Worm (Caenorhabditis elegans) whole organism, L3 larva: ENCODE results near the gene bus-17.

Source experiments
- ZK546.5 ChIP-seq: sonication (generic microtip); optimal IDR thresholded peaks from 2 replicates; lab custom pipeline; 2017; ENCODE audit warnings: missing biosample characterization, missing genetic modification characterization
- aly-2 ChIP-seq: fragments of 150-350 bp; optimal IDR thresholded peaks from 2 replicates; lab custom pipeline; 2014; ENCODE audit warnings: missing biosample characterization, missing genetic modification characterization
- ceh-16 ChIP-seq: sonication (generic microtip); optimal IDR thresholded peaks from 2 replicates; lab custom pipeline; 2017; ENCODE audit warnings: missing biosample characterization, missing genetic modification characterization
- ceh-82 ChIP-seq: fragments of 150-350 bp; optimal IDR thresholded peaks from 2 replicates; lab custom pipeline; 2014; ENCODE audit warnings: missing biosample characterization, missing genetic modification characterization
- ceh-9 ChIP-seq: sonication (generic microtip); optimal IDR thresholded peaks from 2 replicates; lab custom pipeline; 2018; ENCODE audit warnings: missing biosample characterization, missing genetic modification characterization
- egl-27 ChIP-seq: sonication (generic microtip); optimal IDR thresholded peaks from 4 replicates; lab custom pipeline; 2017; ENCODE audit warnings: missing biosample characterization, missing genetic modification reagents, missing genetic modification characterization
- egl-5 ChIP-seq: fragments of 150-350 bp; optimal IDR thresholded peaks from 2 replicates; lab custom pipeline; 2017; ENCODE audit warnings: missing biosample characterization, missing genetic modification reagents, missing genetic modification characterization, inconsistent platforms
- elt-1 ChIP-seq: fragments of 150-350 bp; optimal IDR thresholded peaks from 2 replicates; lab custom pipeline; 2014; ENCODE audit warnings: missing biosample characterization, missing genetic modification characterization
- elt-3 ChIP-seq, 3 experiments: fragments of 150-350 bp in 1 of 3; sonication (generic microtip) in 2 of 3; optimal IDR thresholded peaks; 2 replicates in 2 of 3; 4 replicates in 1 of 3; lab custom pipeline; 2014 to 2017; ENCODE audit warnings: missing biosample characterization in 3 of 3, missing genetic modification characterization in 3 of 3
- eor-1 ChIP-seq, 2 experiments: fragments of 150-350 bp; optimal IDR thresholded peaks; 2 replicates each; lab custom pipeline; 2014 to 2018; ENCODE audit warnings: missing biosample characterization in 2 of 2, missing genetic modification characterization in 2 of 2
- fkh-2 ChIP-seq: fragments of 150-350 bp; optimal IDR thresholded peaks from 2 replicates; lab custom pipeline; 2014; ENCODE audit warnings: missing biosample characterization, missing genetic modification reagents, missing genetic modification characterization
- fos-1 ChIP-seq: fragments of 150-350 bp; optimal IDR thresholded peaks from 2 replicates; lab custom pipeline; 2014; ENCODE audit warnings: missing biosample characterization, missing genetic modification characterization
- hmg-11 ChIP-seq: sonication (generic microtip); optimal IDR thresholded peaks from 2 replicates; lab custom pipeline; 2016; ENCODE audit warnings: missing genetic modification characterization, missing compliant biosample characterization
- jun-1 ChIP-seq: fragments of 150-350 bp; optimal IDR thresholded peaks from 2 replicates; lab custom pipeline; 2014; ENCODE audit warnings: missing biosample characterization, missing genetic modification reagents, missing genetic modification characterization
- lin-15B ChIP-seq: fragments of 150-350 bp; optimal IDR thresholded peaks from 2 replicates; lab custom pipeline; 2014; ENCODE audit warnings: missing biosample characterization, missing genetic modification characterization
- lin-39 ChIP-seq: fragments of 150-350 bp; optimal IDR thresholded peaks from 2 replicates; lab custom pipeline; 2018; ENCODE audit warnings: missing biosample characterization, missing genetic modification reagents, missing genetic modification characterization
- mdl-1 ChIP-seq: fragments of 150-350 bp; optimal IDR thresholded peaks from 2 replicates; lab custom pipeline; 2014; ENCODE audit warnings: missing biosample characterization, missing genetic modification characterization
- nfya-1 ChIP-seq: sonication (generic microtip); optimal IDR thresholded peaks from 2 replicates; lab custom pipeline; 2017; ENCODE audit warnings: missing genetic modification characterization, mild to moderate bottlenecking, missing compliant biosample characterization, antibody characterized with exemption, moderate library complexity; ENCODE audit not compliant: insufficient read depth
- nhr-23 ChIP-seq: fragments of 150-350 bp; optimal IDR thresholded peaks from 2 replicates; lab custom pipeline; 2014; ENCODE audit warnings: missing biosample characterization, missing genetic modification reagents, missing genetic modification characterization
- nhr-25 ChIP-seq: sonication (generic microtip); optimal IDR thresholded peaks from 2 replicates; lab custom pipeline; 2017; ENCODE audit warnings: missing biosample characterization, missing genetic modification characterization
- nhr-28 ChIP-seq: fragments of 150-350 bp; optimal IDR thresholded peaks from 2 replicates; lab custom pipeline; 2014; ENCODE audit warnings: missing biosample characterization, missing genetic modification characterization
- nhr-43 ChIP-seq: sonication (generic microtip); optimal IDR thresholded peaks from 2 replicates; lab custom pipeline; 2016; ENCODE audit warnings: mild to moderate bottlenecking, missing genetic modification characterization, missing compliant biosample characterization; ENCODE audit not compliant: poor library complexity, severe bottlenecking
- nhr-67 ChIP-seq: fragments of 150-350 bp; optimal IDR thresholded peaks from 2 replicates; lab custom pipeline; 2014; ENCODE audit warnings: missing biosample characterization, missing genetic modification characterization
- nhr-77 ChIP-seq: fragments of 150-350 bp; optimal IDR thresholded peaks from 2 replicates; lab custom pipeline; 2014; ENCODE audit warnings: missing biosample characterization, missing genetic modification characterization
- pha-4 ChIP-seq: fragments of 150-350 bp; optimal IDR thresholded peaks from 2 replicates; lab custom pipeline; 2014; ENCODE audit warnings: missing biosample characterization, missing genetic modification reagents, missing genetic modification characterization
- pqm-1 ChIP-seq: fragments of 150-350 bp; optimal IDR thresholded peaks from 2 replicates; lab custom pipeline; 2017; ENCODE audit warnings: missing biosample characterization, missing genetic modification characterization, inconsistent platforms
- sea-2 ChIP-seq: fragments of 150-350 bp; sonication (generic microtip); optimal IDR thresholded peaks from 4 replicates; lab custom pipeline; 2014; ENCODE audit warnings: missing biosample characterization, missing genetic modification reagents, missing genetic modification characterization
- snpc-4 ChIP-seq: fragments of 150-350 bp; optimal IDR thresholded peaks from 2 replicates; lab custom pipeline; 2014; ENCODE audit warnings: missing biosample characterization, missing genetic modification characterization
- unc-39 ChIP-seq: sonication (generic microtip); optimal IDR thresholded peaks from 4 replicates; lab custom pipeline; 2017; ENCODE audit warnings: missing biosample characterization, missing genetic modification characterization
- unc-62 ChIP-seq: fragments of 150-350 bp; sonication (generic microtip); optimal IDR thresholded peaks from 4 replicates; lab custom pipeline; 2014; ENCODE audit warnings: missing biosample characterization, missing genetic modification reagents, missing genetic modification characterization
- zag-1 ChIP-seq: fragments of 150-350 bp; optimal IDR thresholded peaks from 2 replicates; lab custom pipeline; 2014; ENCODE audit warnings: missing biosample characterization, missing genetic modification characterization
- ztf-11 ChIP-seq: fragments of 150-350 bp; optimal IDR thresholded peaks from 2 replicates; lab custom pipeline; 2014; ENCODE audit warnings: missing biosample characterization, missing genetic modification characterization
- ztf-4 ChIP-seq: fragments of 150-350 bp; optimal IDR thresholded peaks from 2 replicates; lab custom pipeline; 2014; ENCODE audit warnings: missing biosample characterization, missing genetic modification characterization

The bus-17 gene

DNA sequence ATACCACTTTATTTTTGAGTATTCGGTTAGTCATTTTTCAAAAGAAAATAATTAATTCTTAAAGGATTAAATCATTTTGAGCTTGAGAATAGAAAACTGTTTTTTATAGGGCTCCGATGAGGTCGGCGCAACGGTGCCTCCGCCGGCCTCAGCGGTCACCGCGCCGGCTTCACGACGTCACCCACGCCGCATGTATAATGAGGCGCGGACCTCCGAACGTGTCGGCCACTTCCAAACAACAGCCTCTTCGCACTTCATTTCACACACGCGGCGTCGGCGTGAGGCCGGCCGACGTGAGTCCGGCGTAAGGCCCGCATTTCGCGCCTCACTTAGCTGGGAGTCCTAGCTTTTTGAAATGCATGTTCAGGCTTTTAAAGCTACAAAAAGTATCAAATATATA lies 707 bp upstream of the bus-17 start:
- TF ChIP-seq snpc-4 (tag; lab: Kevin White, UChicago) (no peak), aly-2 (tag; lab: Kevin White, UChicago) (no peak), nfya-1 (tag; lab: Kevin White, UChicago) (no peak), nhr-77 (tag; lab: Kevin White, UChicago) (no peak), unc-62 (GFP tag; lab: Kevin White, UChicago) (no peak), pha-4 (tag; lab: Kevin White, UChicago) (no peak), sea-2 (GFP tag; lab: Kevin White, UChicago) (no peak), ceh-16 (tag; lab: Kevin White, UChicago) (no peak), ztf-11 (tag; lab: Kevin White, UChicago) (no peak), nhr-28 (tag; lab: Kevin White, UChicago) (no peak), nhr-43 (tag; lab: Kevin White, UChicago) (no peak), jun-1 (tag; lab: Kevin White, UChicago) (no peak), egl-27 (tag; lab: Kevin White, UChicago) (no peak), ceh-9 (no peak), elt-1 (tag; lab: Kevin White, UChicago) (no peak)

DNA sequence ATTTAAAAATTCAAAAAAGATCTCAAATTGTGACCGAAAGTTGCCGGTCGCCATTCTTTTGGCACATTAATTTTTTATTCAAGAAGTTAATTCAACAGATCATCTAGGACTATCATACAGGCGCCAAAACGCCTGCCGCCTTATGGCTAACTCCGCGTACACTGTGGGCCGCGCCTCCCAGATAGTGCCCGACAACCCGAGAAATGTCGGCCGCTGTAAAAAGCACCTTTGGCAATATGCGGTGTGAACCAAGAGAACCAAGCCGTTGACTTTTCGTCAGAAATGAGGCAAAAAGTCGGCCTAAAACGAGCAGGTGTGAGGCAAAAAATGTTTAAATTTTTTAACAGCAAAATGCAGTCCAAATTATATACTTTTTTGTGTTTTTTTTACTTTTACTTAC lies 6.9 kb downstream of the bus-17 start:
- TF ChIP-seq pqm-1 (tag; lab: Kevin White, UChicago), result no peak

DNA sequence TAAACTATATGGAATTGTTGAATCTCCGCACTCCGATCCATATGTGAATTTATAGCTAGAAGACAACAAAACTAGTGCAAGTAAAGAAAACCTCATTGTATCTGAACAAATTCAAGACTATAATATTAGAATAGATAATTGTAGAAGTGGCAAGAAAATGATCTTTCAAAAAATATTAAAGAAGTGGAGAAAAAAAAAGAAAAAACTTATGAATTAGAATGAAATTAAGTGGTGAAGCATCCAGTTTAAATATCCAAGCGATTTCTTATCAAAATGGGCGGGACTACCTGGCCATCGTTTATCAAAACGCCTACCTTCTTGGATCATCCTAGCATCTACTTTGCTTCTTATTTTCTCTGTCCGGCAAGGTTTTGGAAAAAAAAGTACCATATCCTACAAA lies 9.0 kb downstream of the bus-17 start, which contains the start of gene wrt-4:
TSS of gene wrt-4 (minus strand) at position 101 of the 400 bp plus-strand sequence.
- TF ChIP-seq elt-3 (tag; optimal IDR thresholded peaks at IDR 0.05; lab: Kevin White, UChicago) (no peak), jun-1 (tag; lab: Kevin White, UChicago) (no peak), nhr-77 (tag; lab: Kevin White, UChicago) (no peak), unc-39 (tag; lab: Kevin White, UChicago) (no peak), ceh-82 (tag; lab: Kevin White, UChicago) (no peak), nhr-67 (tag; lab: Kevin White, UChicago) (no peak), snpc-4 (tag; lab: Kevin White, UChicago) (no peak), nhr-43 (tag; lab: Kevin White, UChicago) (no peak), nhr-23 (tag; lab: Kevin White, UChicago) (no peak), lin-39 (tag; lab: Kevin White, UChicago) (no peak)
- TF ChIP-seq, all 47 proteins: peak for 0

DNA sequence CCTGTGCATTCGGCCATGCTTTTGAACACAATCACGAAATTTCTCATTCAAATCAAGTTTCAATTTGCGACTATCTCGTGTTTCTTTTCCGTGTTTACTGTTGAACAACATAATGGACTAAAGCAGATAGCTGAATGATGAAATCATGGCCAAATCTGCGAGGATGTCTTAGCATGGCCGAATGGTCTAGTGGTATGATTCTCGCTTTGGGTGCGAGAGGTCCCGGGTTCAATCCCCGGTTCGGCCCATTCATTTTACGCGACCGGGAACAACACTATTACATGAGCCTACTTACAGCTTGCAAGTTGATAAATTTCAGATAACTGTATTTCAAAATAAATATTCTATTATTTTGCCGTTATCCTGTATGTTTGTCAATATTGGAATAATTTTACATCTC lies 14.9 kb downstream of the bus-17 start:
- TF ChIP-seq nhr-43 (tag; lab: Kevin White, UChicago) (peak; percentile 19), zag-1 (tag; lab: Kevin White, UChicago) (no peak)

DNA sequence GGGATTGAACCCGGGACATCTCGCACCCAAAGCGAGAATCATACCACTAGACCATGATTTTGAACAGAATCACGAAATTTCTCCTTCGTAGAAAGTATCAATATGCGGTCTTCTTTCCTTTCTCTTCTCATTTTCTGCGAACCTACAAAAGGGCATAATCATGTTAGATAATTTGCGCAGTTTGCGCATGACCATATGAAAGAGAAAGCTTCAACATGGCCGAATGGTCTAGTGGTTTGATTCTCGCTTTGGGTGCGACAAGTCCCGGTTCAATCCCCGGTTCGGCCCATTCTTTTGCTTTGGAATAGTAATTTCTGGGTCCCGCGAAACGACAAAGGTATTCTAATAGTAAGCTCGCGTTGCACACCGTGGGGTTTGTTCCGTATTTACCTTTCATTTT lies 18.3 kb downstream of the bus-17 start:
- TF ChIP-seq nhr-43 (tag; lab: Kevin White, UChicago), result peak; percentile 51
- no peak for TF ChIP-seq sea-2 (GFP tag; lab: Kevin White, UChicago)
- TF ChIP-seq lin-15B, result peak; percentile 16
- peak; percentile 39 for TF ChIP-seq nhr-25 (tag; lab: Kevin White, UChicago)
- TF ChIP-seq hmg-11, result no peak

DNA sequence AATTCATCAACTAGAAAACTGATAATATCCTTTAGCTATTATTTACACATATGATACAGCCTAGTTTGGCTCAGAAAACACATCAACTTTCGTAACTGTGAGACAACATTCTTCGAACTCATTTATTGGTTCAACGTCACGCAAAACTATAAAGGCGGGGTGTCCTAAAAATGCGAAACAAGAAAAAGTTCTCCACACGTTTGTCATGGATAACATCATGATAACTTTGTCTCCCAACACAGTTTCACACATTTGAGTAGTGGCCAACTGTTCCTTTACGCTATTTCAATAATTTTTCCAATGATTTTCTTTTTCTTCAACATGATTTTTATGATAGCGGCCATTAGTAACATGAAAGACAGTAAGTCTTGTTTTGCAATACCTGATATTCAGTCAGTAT lies 19.4 kb downstream of the bus-17 start, which contains the start of gene srxa-9:
TSS of gene srxa-9 (plus strand) at position 301 of the 400 bp plus-strand sequence.
- TF ChIP-seq lin-39 (tag; lab: Kevin White, UChicago) (no peak), eor-1 (tag; optimal IDR thresholded peaks at IDR 0.05; lab: Kevin White, UChicago) (no peak), ZK546.5 (tag; lab: Kevin White, UChicago) (no peak), mdl-1 (tag; lab: Kevin White, UChicago) (no peak)

DNA sequence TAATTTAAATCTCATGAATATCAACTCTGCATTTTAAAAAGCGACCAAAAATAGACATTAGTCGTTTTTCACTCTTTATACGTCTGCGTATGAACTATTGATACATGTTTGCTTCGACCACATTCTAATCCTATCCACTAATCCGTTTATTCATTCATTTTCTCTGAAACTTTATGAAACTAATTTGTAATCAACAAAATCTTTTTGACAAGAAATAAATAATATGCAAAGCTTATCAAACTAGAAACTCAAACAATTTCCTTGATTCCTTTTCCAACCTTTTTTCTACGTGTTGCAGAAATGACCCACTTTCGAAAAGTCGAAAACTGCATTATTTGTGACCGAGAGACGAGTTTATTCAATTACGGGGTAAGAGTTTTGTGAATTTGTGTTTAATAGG lies 23.8 kb downstream of the bus-17 start, which contains the start of gene nhr-255:
TSS of gene nhr-255 (plus strand) at position 301 of the 400 bp plus-strand sequence.
- TF ChIP-seq egl-5, result no peak
- no peak for TF ChIP-seq unc-39 (tag; lab: Kevin White, UChicago)
- no peak for TF ChIP-seq ztf-4 (tag; lab: Kevin White, UChicago)
- no peak for TF ChIP-seq zag-1 (tag; lab: Kevin White, UChicago)
- TF ChIP-seq ZK546.5 (tag; lab: Kevin White, UChicago), result no peak
- no peak for TF ChIP-seq pqm-1 (tag; lab: Kevin White, UChicago)
- no peak for TF ChIP-seq eor-1 (tag; optimal IDR thresholded peaks at IDR 0.05; lab: Kevin White, UChicago)
- TF ChIP-seq lin-15B, result no peak
- no peak for TF ChIP-seq lin-39 (tag; lab: Kevin White, UChicago)
- no peak for TF ChIP-seq nhr-23 (tag; lab: Kevin White, UChicago)
- no peak for TF ChIP-seq nhr-77 (tag; lab: Kevin White, UChicago)
- no peak for TF ChIP-seq fos-1
- TF ChIP-seq elt-3 (tag; optimal IDR thresholded peaks at IDR 0.05; lab: Kevin White, UChicago), result no peak
- TF ChIP-seq ceh-9, result no peak
- TF ChIP-seq fkh-2 (tag; lab: Kevin White, UChicago), result no peak
